Fruit fly (Drosophila melanogaster) whole organism, embryonic: ENCODE data around the gene CG43850.

Experiments used
- Atf3 ChIP-seq: fragments of 200-800 bp; sonication (Bioruptor generic); optimal IDR thresholded peaks from 3 replicates; lab custom pipeline; 2016; ENCODE audit warnings: missing biosample characterization, missing genetic modification characterization
- CG10274 ChIP-seq: fragments of 200-800 bp; sonication (Bioruptor generic); optimal IDR thresholded peaks from 3 replicates; lab custom pipeline; 2017; ENCODE audit warnings: missing biosample characterization, mild to moderate bottlenecking, missing genetic modification characterization
- CG11093 ChIP-seq: fragments of 200-800 bp; sonication (Bioruptor generic); IDR thresholded peaks from 3 replicates; pipeline ENCODE4 v1.3.6; 2022; ENCODE audit warnings: missing biosample characterization, missing genetic modification characterization
- CG14860 ChIP-seq: fragments of 200-800 bp; sonication (Bioruptor generic); IDR thresholded peaks from 3 replicates; pipeline ENCODE4 v1.3.6; 2022; ENCODE audit warnings: missing biosample characterization, missing genetic modification characterization; ENCODE audit not compliant: partially characterized antibody
- CG14965 ChIP-seq: fragments of 200-800 bp; sonication (Bioruptor generic); optimal IDR thresholded peaks from 2 replicates; lab custom pipeline; 2016; ENCODE audit warnings: missing biosample characterization, missing genetic modification characterization, borderline replicate concordance
- CG15514 ChIP-seq: fragments of 200-800 bp; sonication (Bioruptor generic); optimal IDR thresholded peaks from 3 replicates; lab custom pipeline; 2017; ENCODE audit warnings: missing biosample characterization, missing genetic modification characterization, mild to moderate bottlenecking, moderate library complexity, missing genetic modification reagents
- CG17802 ChIP-seq: fragments of 200-800 bp; sonication (Bioruptor generic); optimal IDR thresholded peaks from 2 replicates; lab custom pipeline; 2018; ENCODE audit warnings: missing biosample characterization, mild to moderate bottlenecking, missing genetic modification characterization, moderate library complexity
- CG2116 ChIP-seq: fragments of 200-800 bp; sonication (Bioruptor generic); optimal IDR thresholded peaks from 3 replicates; lab custom pipeline; 2018; ENCODE audit warnings: missing biosample characterization, mild to moderate bottlenecking, missing genetic modification characterization
- CG32532 ChIP-seq: fragments of 200-800 bp; sonication (Bioruptor generic); IDR thresholded peaks from 2 replicates; pipeline ENCODE4 v1.3.6; 2022; ENCODE audit warnings: missing biosample characterization, missing genetic modification characterization
- CG32772 ChIP-seq: fragments of 200-800 bp; sonication (Bioruptor generic); IDR thresholded peaks from 2 replicates; pipeline ENCODE4 v1.3.6; 2022; ENCODE audit warnings: missing biosample characterization, missing genetic modification characterization
- CG3407 ChIP-seq: fragments of 200-800 bp; sonication (Bioruptor generic); optimal IDR thresholded peaks from 2 replicates; lab custom pipeline; 2018; ENCODE audit warnings: missing biosample characterization, mild to moderate bottlenecking, missing genetic modification characterization
- CG4820 ChIP-seq: fragments of 200-800 bp; sonication (Bioruptor generic); optimal IDR thresholded peaks from 3 replicates; lab custom pipeline; 2016; ENCODE audit warnings: missing biosample characterization, missing genetic modification characterization
- CG5245 ChIP-seq: fragments of 200-800 bp; sonication (Bioruptor generic); optimal IDR thresholded peaks from 3 replicates; lab custom pipeline; 2016; ENCODE audit warnings: missing biosample characterization, missing genetic modification characterization
- CG7271 ChIP-seq: fragments of 200-800 bp; sonication (Bioruptor generic); optimal IDR thresholded peaks from 2 replicates; lab custom pipeline; 2018; ENCODE audit warnings: missing biosample characterization, mild to moderate bottlenecking, missing genetic modification characterization, moderate library complexity
- CG9727 ChIP-seq: fragments of 200-800 bp; sonication (Bioruptor generic); optimal IDR thresholded peaks from 3 replicates; lab custom pipeline; 2017; ENCODE audit warnings: missing biosample characterization, mild to moderate bottlenecking, missing genetic modification characterization
- D19B ChIP-seq: fragments of 200-800 bp; sonication (Bioruptor generic); optimal IDR thresholded peaks from 2 replicates; lab custom pipeline; 2017; ENCODE audit warnings: missing biosample characterization, mild to moderate bottlenecking, missing genetic modification characterization
- E2f2 ChIP-seq: fragments of 200-800 bp; sonication (Bioruptor generic); IDR thresholded peaks from 2 replicates; pipeline ENCODE4 v1.3.6; 2022; ENCODE audit warnings: missing biosample characterization, missing genetic modification characterization
- HLH3B ChIP-seq: fragments of 200-800 bp; sonication (Bioruptor generic); IDR thresholded peaks from 2 replicates; pipeline ENCODE4 v1.3.6; 2022; ENCODE audit warnings: missing biosample characterization, missing genetic modification characterization
- MESR4 ChIP-seq: fragments of 200-800 bp; sonication (Bioruptor generic); optimal IDR thresholded peaks from 2 replicates; lab custom pipeline; 2018; ENCODE audit warnings: missing biosample characterization, mild to moderate bottlenecking, missing genetic modification characterization, moderate library complexity
- Myb ChIP-seq: fragments of 200-800 bp; sonication (Bioruptor generic); optimal IDR thresholded peaks from 2 replicates; lab custom pipeline; 2016; ENCODE audit warnings: missing biosample characterization, missing genetic modification characterization
- NFAT ChIP-seq: fragments of 200-800 bp; sonication (Bioruptor generic); IDR thresholded peaks from 2 replicates; pipeline ENCODE4 v1.3.6; 2022; ENCODE audit warnings: missing biosample characterization, missing genetic modification characterization
- Nf-YB ChIP-seq: fragments of 200-800 bp; sonication (Bioruptor generic); optimal IDR thresholded peaks from 3 replicates; lab custom pipeline; 2019; ENCODE audit warnings: missing biosample characterization, mild to moderate bottlenecking, missing genetic modification characterization, moderate library complexity
- al ChIP-seq: fragments of 200-800 bp; sonication (Bioruptor generic); IDR thresholded peaks from 2 replicates; pipeline ENCODE4 v1.3.6; 2022; ENCODE audit warnings: missing biosample characterization, missing genetic modification characterization
- cad ChIP-seq: fragments of >200 bp; optimal IDR thresholded peaks from 2 replicates; lab custom pipeline; 2017; ENCODE audit warnings: missing biosample characterization, missing genetic modification characterization
- cato ChIP-seq: fragments of 200-800 bp; sonication (Bioruptor generic); optimal IDR thresholded peaks from 2 replicates; lab custom pipeline; 2016; ENCODE audit warnings: missing biosample characterization, missing genetic modification characterization, borderline replicate concordance
- crc ChIP-seq: fragments of 200-800 bp; sonication (Bioruptor generic); optimal IDR thresholded peaks from 2 replicates; lab custom pipeline; 2016; ENCODE audit warnings: missing biosample characterization, missing genetic modification characterization
- crp ChIP-seq, 2 experiments: fragments of 200-800 bp; sonication (Bioruptor generic); optimal IDR thresholded peaks; 2 replicates in 1 of 2; 3 replicates in 1 of 2; lab custom pipeline; 2017; ENCODE audit warnings: missing biosample characterization in 2 of 2, missing genetic modification characterization in 2 of 2, mild to moderate bottlenecking in 1 of 2, moderate library complexity in 1 of 2
- dan ChIP-seq: fragments of 200-800 bp; sonication (Bioruptor generic); IDR thresholded peaks from 2 replicates; pipeline ENCODE4 v1.3.6; 2022; ENCODE audit warnings: missing biosample characterization, missing genetic modification characterization
- dmrt11E ChIP-seq: fragments of 200-800 bp; sonication (Bioruptor generic); optimal IDR thresholded peaks from 3 replicates; lab custom pipeline; 2018; ENCODE audit warnings: missing biosample characterization, mild to moderate bottlenecking, missing genetic modification characterization, moderate library complexity
- dysf ChIP-seq: fragments of 200-800 bp; sonication (Bioruptor generic); IDR thresholded peaks from 3 replicates; pipeline ENCODE4 v1.3.6; 2022; ENCODE audit warnings: missing biosample characterization, missing genetic modification characterization
- en ChIP-seq: fragments of 200-800 bp; sonication (Bioruptor generic); optimal IDR thresholded peaks from 2 replicates; lab custom pipeline; 2016; ENCODE audit warnings: missing biosample characterization, missing genetic modification characterization
- fd102C ChIP-seq: fragments of 200-800 bp; sonication (Bioruptor generic); optimal IDR thresholded peaks from 2 replicates; lab custom pipeline; 2018; ENCODE audit warnings: missing biosample characterization, mild to moderate bottlenecking, missing genetic modification characterization, moderate library complexity
- hth ChIP-seq: fragments of >200 bp; optimal IDR thresholded peaks from 2 replicates; lab custom pipeline; 2017; ENCODE audit warnings: inconsistent platforms
- ind ChIP-seq: fragments of 200-800 bp; sonication (Bioruptor generic); optimal IDR thresholded peaks from 3 replicates; lab custom pipeline; 2016; ENCODE audit warnings: missing biosample characterization, missing genetic modification characterization
- kah ChIP-seq: fragments of 200-800 bp; sonication (Bioruptor generic); optimal IDR thresholded peaks from 2 replicates; lab custom pipeline; 2018; ENCODE audit warnings: missing biosample characterization, mild to moderate bottlenecking, missing genetic modification characterization
- maf-S ChIP-seq: fragments of 200-800 bp; sonication (Bioruptor generic); optimal IDR thresholded peaks from 2 replicates; lab custom pipeline; 2016; ENCODE audit warnings: missing biosample characterization, missing genetic modification characterization
- nerfin-1 ChIP-seq: fragments of 200-800 bp; sonication (Bioruptor generic); optimal IDR thresholded peaks from 3 replicates; lab custom pipeline; 2019; ENCODE audit warnings: missing biosample characterization, mild to moderate bottlenecking, missing genetic modification characterization, moderate library complexity
- nerfin-2 ChIP-seq: fragments of 200-800 bp; sonication (Bioruptor generic); IDR thresholded peaks from 2 replicates; pipeline ENCODE4 v1.3.6; 2022; ENCODE audit warnings: missing biosample characterization, missing genetic modification characterization; ENCODE audit not compliant: partially characterized antibody
- pan ChIP-seq, 4 experiments: fragments of >200 bp in 3 of 4; fragments of 200-800 bp in 1 of 4; sonication (Bioruptor generic) in 1 of 4; optimal IDR thresholded peaks in 3 of 4; IDR thresholded peaks in 1 of 4; 2 replicates each; pipeline versions ENCODE4 v1.3.6 to Lab custom; 2017 to 2022; ENCODE audit warnings: missing biosample characterization in 2 of 4, missing genetic modification characterization in 2 of 4, mixed read lengths in 1 of 4
- pita ChIP-seq: fragments of 200-800 bp; sonication (Bioruptor generic); optimal IDR thresholded peaks from 2 replicates; lab custom pipeline; 2017; ENCODE audit warnings: missing biosample characterization, mild to moderate bottlenecking, missing genetic modification characterization
- scrt ChIP-seq: fragments of 200-800 bp; sonication (Bioruptor generic); optimal IDR thresholded peaks from 2 replicates; lab custom pipeline; 2018; ENCODE audit warnings: missing biosample characterization, mild to moderate bottlenecking, missing genetic modification characterization, moderate library complexity
- slp2 ChIP-seq: fragments of 200-800 bp; sonication (Bioruptor generic); optimal IDR thresholded peaks from 2 replicates; lab custom pipeline; 2016; ENCODE audit warnings: missing biosample characterization, missing genetic modification characterization
- stc ChIP-seq: fragments of 200-800 bp; sonication (Bioruptor generic); IDR thresholded peaks from 2 replicates; pipeline ENCODE4 v1.3.6; 2022; ENCODE audit warnings: missing biosample characterization, missing genetic modification characterization
- tgo ChIP-seq: fragments of 200-800 bp; sonication (Bioruptor generic); IDR thresholded peaks from 3 replicates; pipeline ENCODE4 v1.3.6; 2022; ENCODE audit warnings: missing biosample characterization, missing genetic modification characterization
- tin ChIP-seq: fragments of 200-800 bp; sonication (Bioruptor generic); optimal IDR thresholded peaks from 3 replicates; lab custom pipeline; 2016; ENCODE audit warnings: missing biosample characterization, missing genetic modification characterization
- ttk ChIP-seq: fragments of 200-800 bp; sonication (Bioruptor generic); IDR thresholded peaks from 2 replicates; pipeline ENCODE4 v2.1.2; 2022; ENCODE audit warnings: missing biosample characterization, missing genetic modification characterization
- vfl ChIP-seq: fragments of 200-800 bp; sonication (Bioruptor generic); optimal IDR thresholded peaks from 2 replicates; lab custom pipeline; 2016; ENCODE audit warnings: missing biosample characterization, missing genetic modification characterization
- zf30C ChIP-seq: fragments of 200-800 bp; sonication (Bioruptor generic); optimal IDR thresholded peaks from 3 replicates; lab custom pipeline; 2018; ENCODE audit warnings: missing biosample characterization, mild to moderate bottlenecking, missing genetic modification characterization

CG43850 gene

DNA sequence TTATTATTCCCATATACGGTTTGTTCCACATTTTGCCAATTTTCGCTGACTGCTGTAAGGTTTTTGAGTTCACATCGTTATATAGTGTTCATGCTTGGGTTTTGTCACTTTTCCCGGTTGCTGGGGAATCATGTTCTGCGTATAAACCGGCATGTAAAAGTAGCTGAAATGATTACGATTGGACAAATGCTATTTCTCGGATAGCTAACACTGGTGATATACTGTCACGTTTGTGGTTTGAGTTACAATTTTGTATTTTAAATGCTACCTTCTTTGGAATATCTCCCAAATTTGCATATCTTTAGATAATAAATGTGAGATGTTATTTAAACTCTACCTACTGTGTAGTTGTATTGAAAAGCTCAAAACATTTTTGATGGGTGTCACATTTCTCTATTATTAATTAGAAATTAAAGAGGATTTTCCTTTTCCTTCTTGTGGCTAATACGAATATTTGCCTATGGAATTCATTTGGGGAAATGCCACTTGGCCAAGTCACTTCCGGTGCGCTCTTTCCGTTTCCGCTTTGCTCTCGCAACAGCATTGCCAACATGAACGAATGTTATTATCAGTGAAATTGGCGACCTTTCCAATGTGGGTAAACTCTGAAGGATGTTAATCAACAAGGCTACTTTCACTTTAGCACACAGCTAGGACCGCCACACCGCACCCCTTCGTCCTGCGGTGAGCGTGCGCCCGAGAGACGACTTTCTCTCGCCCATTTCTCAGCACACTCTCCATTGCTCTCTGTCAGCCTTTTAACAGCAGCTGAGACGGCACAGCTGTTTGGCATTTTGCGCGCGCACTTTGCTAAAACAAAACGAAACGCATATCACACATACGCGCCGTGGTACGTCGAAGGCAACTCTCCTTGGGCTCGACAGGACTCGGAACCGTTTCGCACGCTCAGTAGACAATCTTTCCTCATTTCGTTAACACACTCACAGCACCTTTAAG lies at the start of gene CG43850, which contains the start of the genes CG16956 and CG42784 (continued):
- no peak for TF ChIP-seq slp2 (GFP tag; lab: Kevin White, UChicago)
- no peak; the same call in 1 of the 2 replicates for TF ChIP-seq E2f2
- peak; percentile 87 for TF ChIP-seq CG15514
- no peak for TF ChIP-seq crc (GFP tag; lab: Kevin White, UChicago)
- no peak for TF ChIP-seq CG14860 (GFP tag; lab: Robert Waterston, UW)
- peak; percentile 2 for TF ChIP-seq CG7271 (tag; lab: Kevin White, UChicago)
- TF ChIP-seq Atf3 (GFP tag; lab: Kevin White, UChicago), result no peak
- TF ChIP-seq pita (GFP tag; lab: Kevin White, UChicago), result no peak
- TF ChIP-seq dysf, result peak; percentile 37; the same call in 2 of the 3 replicates
- TF ChIP-seq CG10274, result peak; percentile 23
- TF ChIP-seq MESR4, result peak; percentile 11
- no peak for TF ChIP-seq CG4820 (GFP tag; lab: Kevin White, UChicago)
- no peak for TF ChIP-seq vfl (GFP tag; lab: Kevin White, UChicago)
- no peak for TF ChIP-seq dmrt11E (tag; lab: Kevin White, UChicago)
- no peak for TF ChIP-seq nerfin-2 (GFP tag; lab: Robert Waterston, UW)
- no peak for TF ChIP-seq al (GFP tag; lab: Robert Waterston, UW)
- peak; percentile 41; the same call in 1 of the 2 replicates for TF ChIP-seq ttk (GFP tag; lab: Robert Waterston, UW)
- peak; percentile 47; the same call in 1 of the 2 replicates for TF ChIP-seq CG32532 (GFP tag; lab: Robert Waterston, UW)
- no peak for TF ChIP-seq cato (GFP tag; lab: Kevin White, UChicago)
- TF ChIP-seq stc, result no peak
- TF ChIP-seq hth (lab: Kevin White, UChicago), result no peak
- TF ChIP-seq Myb (GFP tag; lab: Kevin White, UChicago), result no peak
- peak; percentile 18 for TF ChIP-seq Nf-YB (GFP tag; lab: Kevin White, UChicago)
- no peak for TF ChIP-seq CG14965 (GFP tag; lab: Kevin White, UChicago)
- TF ChIP-seq CG17802, result no peak
- no peak for TF ChIP-seq dan (GFP tag; lab: Robert Waterston, UW)
- no peak for TF ChIP-seq cad (GFP tag; lab: Kevin White, UChicago)
- TF ChIP-seq NFAT, result peak; percentile 33; the same call in 1 of the 2 replicates
- no peak for TF ChIP-seq zf30C (GFP tag; lab: Kevin White, UChicago)
- no peak for TF ChIP-seq CG5245 (GFP tag; lab: Kevin White, UChicago)
- peak; percentile 49 for TF ChIP-seq kah
- TF ChIP-seq ind (GFP tag; lab: Kevin White, UChicago), result no peak
- no peak; the same call in 2 of the 3 replicates for TF ChIP-seq tgo
- peak; percentile 78 for TF ChIP-seq scrt (GFP tag; lab: Kevin White, UChicago)
- no peak for TF ChIP-seq maf-S (GFP tag; lab: Kevin White, UChicago)
- TF ChIP-seq CG32772 (GFP tag; lab: Robert Waterston, UW), result no peak
- no peak for TF ChIP-seq CG11093 (GFP tag; lab: Robert Waterston, UW)
- TF ChIP-seq fd102C (GFP tag; lab: Kevin White, UChicago), result no peak
- TF ChIP-seq tin (GFP tag; lab: Kevin White, UChicago), result no peak
- TF ChIP-seq nerfin-1 (tag; lab: Kevin White, UChicago), result no peak
- TF ChIP-seq HLH3B (GFP tag; lab: Robert Waterston, UW), result no peak; the same call in 1 of the 2 replicates
- TF ChIP-seq en, result no peak
- TF ChIP-seq pan (optimal IDR thresholded peaks at IDR 0.05; lab: Kevin White, UChicago), result no peak
- TF ChIP-seq pan (GFP tag; optimal IDR thresholded peaks at IDR 0.05 in 1 of 2, IDR thresholded peaks at IDR 0.05 in 1 of 2), result no peak
- peak; percentile 56 for TF ChIP-seq CG9727 (GFP tag; lab: Kevin White, UChicago)
- TF ChIP-seq D19B (GFP tag; lab: Kevin White, UChicago), result peak; percentile 32
- TF ChIP-seq crp (GFP tag; optimal IDR thresholded peaks at IDR 0.05; lab: Kevin White, UChicago), result peak in 1 of 2 experiments; percentile 42
- TF ChIP-seq CG3407 (GFP tag; lab: Kevin White, UChicago), result no peak
- TF ChIP-seq CG2116 (GFP tag; lab: Kevin White, UChicago), result peak; percentile 40
